Worm (Caenorhabditis elegans) whole organism, L1 larva: ENCODE results near the gene clec-133.

Experiments used
- C04F5.9 ChIP-seq: sonication (generic microtip); optimal IDR thresholded peaks from 2 replicates; lab custom pipeline; 2016; ENCODE audit warnings: missing genetic modification characterization, missing compliant biosample characterization
- Y116A8C.19 ChIP-seq: sonication (generic microtip); optimal IDR thresholded peaks from 2 replicates; lab custom pipeline; 2016; ENCODE audit warnings: missing compliant biosample characterization, missing genetic modification characterization, borderline replicate concordance
- ceh-63 ChIP-seq: fragments of 200-800 bp; sonication (Bioruptor generic); optimal IDR thresholded peaks from 2 replicates; lab custom pipeline; 2018; ENCODE audit warnings: mild to moderate bottlenecking, missing genetic modification characterization, missing compliant biosample characterization
- ceh-88 ChIP-seq: fragments of 200-800 bp; sonication (Bioruptor generic); IDR thresholded peaks from 2 replicates; pipeline ENCODE4 v1.3.6; 2022; ENCODE audit warnings: missing genetic modification characterization, missing compliant biosample characterization
- dsc-1 ChIP-seq: sonication (generic microtip); optimal IDR thresholded peaks from 2 replicates; lab custom pipeline; 2016; ENCODE audit warnings: mild to moderate bottlenecking, missing genetic modification characterization, missing compliant biosample characterization
- elt-3 ChIP-seq, 6 experiments: fragments of 150-350 bp in 1 of 6; sonication (generic microtip); optimal IDR thresholded peaks; 2 replicates each; lab custom pipeline; 2017 to 2018; ENCODE audit warnings: missing biosample characterization in 6 of 6, missing genetic modification characterization in 6 of 6, inconsistent platforms in 1 of 6
- grh-1 ChIP-seq: fragments of 200-800 bp; sonication (Bioruptor generic); IDR thresholded peaks from 2 replicates; pipeline ENCODE4 v1.3.6; 2022; ENCODE audit warnings: missing genetic modification reagents, missing genetic modification characterization, missing compliant biosample characterization
- hlh-4 ChIP-seq: sonication (generic microtip); optimal IDR thresholded peaks from 2 replicates; lab custom pipeline; 2016; ENCODE audit warnings: mild to moderate bottlenecking, missing genetic modification characterization, missing compliant biosample characterization
- hpl-2 ChIP-seq: fragments of 150-350 bp; optimal IDR thresholded peaks from 2 replicates; lab custom pipeline; 2014; ENCODE audit warnings: missing biosample characterization, missing genetic modification reagents, missing genetic modification characterization
- irx-1 ChIP-seq: sonication (generic microtip); optimal IDR thresholded peaks from 2 replicates; lab custom pipeline; 2016; ENCODE audit warnings: missing genetic modification characterization, missing compliant biosample characterization
- lin-14 ChIP-seq: fragments of 200-800 bp; sonication (Bioruptor generic); optimal IDR thresholded peaks from 2 replicates; lab custom pipeline; 2018; ENCODE audit warnings: mild to moderate bottlenecking, missing genetic modification characterization, moderate library complexity, missing compliant biosample characterization
- lin-15B ChIP-seq: fragments of 150-350 bp; sonication (generic microtip); optimal IDR thresholded peaks from 3 replicates; lab custom pipeline; 2014; ENCODE audit warnings: missing biosample characterization, missing genetic modification characterization
- lir-3 ChIP-seq: sonication (generic microtip); optimal IDR thresholded peaks from 2 replicates; lab custom pipeline; 2016; ENCODE audit warnings: mild to moderate bottlenecking, missing genetic modification characterization, moderate library complexity, missing compliant biosample characterization; ENCODE audit not compliant: poor library complexity
- mdl-1 ChIP-seq, 2 experiments: fragments of 150-350 bp; optimal IDR thresholded peaks; 2 replicates each; lab custom pipeline; 2014 to 2017; ENCODE audit warnings: missing biosample characterization in 2 of 2, missing genetic modification characterization in 2 of 2, inconsistent platforms in 1 of 2
- nhr-11 ChIP-seq: fragments of 150-350 bp; optimal IDR thresholded peaks from 2 replicates; lab custom pipeline; 2014; ENCODE audit warnings: missing biosample characterization, missing genetic modification characterization
- nhr-237 ChIP-seq: fragments of 150-350 bp; optimal IDR thresholded peaks from 2 replicates; lab custom pipeline; 2014; ENCODE audit warnings: missing biosample characterization, missing genetic modification characterization
- nhr-47 ChIP-seq: sonication (generic microtip); optimal IDR thresholded peaks from 2 replicates; lab custom pipeline; 2016; ENCODE audit warnings: mild to moderate bottlenecking, missing genetic modification characterization, moderate library complexity, missing compliant biosample characterization
- nhr-76 ChIP-seq: sonication (generic microtip); optimal IDR thresholded peaks from 2 replicates; lab custom pipeline; 2017; ENCODE audit warnings: missing biosample characterization, missing genetic modification characterization
- nhr-84 ChIP-seq: sonication (generic microtip); optimal IDR thresholded peaks from 2 replicates; lab custom pipeline; 2017; ENCODE audit warnings: missing biosample characterization, missing genetic modification characterization
- nhr-85 ChIP-seq: sonication (generic microtip); peaks from one replicate; lab custom pipeline; 2016; ENCODE audit warnings: missing genetic modification characterization, inconsistent platforms, missing compliant biosample characterization
- pag-3 ChIP-seq: sonication (generic microtip); optimal IDR thresholded peaks from 2 replicates; lab custom pipeline; 2017; ENCODE audit warnings: missing genetic modification characterization, mild to moderate bottlenecking, missing compliant biosample characterization, antibody characterized with exemption, borderline replicate concordance; ENCODE audit not compliant: insufficient read depth
- pqm-1 ChIP-seq: sonication (generic microtip); optimal IDR thresholded peaks from 3 replicates; lab custom pipeline; 2017; ENCODE audit warnings: missing biosample characterization, missing genetic modification characterization
- rnt-1 ChIP-seq: sonication (generic microtip); optimal IDR thresholded peaks from 2 replicates; lab custom pipeline; 2016; ENCODE audit warnings: mild to moderate bottlenecking, missing genetic modification characterization, moderate library complexity, missing compliant biosample characterization
- skn-1 ChIP-seq: fragments of 150-350 bp; optimal IDR thresholded peaks from 2 replicates; lab custom pipeline; 2014; ENCODE audit warnings: missing biosample characterization, missing genetic modification characterization
- snpc-4 ChIP-seq: fragments of 150-350 bp; optimal IDR thresholded peaks from 2 replicates; lab custom pipeline; 2014; ENCODE audit warnings: missing biosample characterization, missing genetic modification characterization
- snu-23 ChIP-seq: sonication (generic microtip); optimal IDR thresholded peaks from 2 replicates; lab custom pipeline; 2016; ENCODE audit warnings: missing genetic modification characterization, missing compliant biosample characterization
- sox-4 ChIP-seq: sonication (generic microtip); optimal IDR thresholded peaks from 2 replicates; lab custom pipeline; 2016; ENCODE audit warnings: missing genetic modification characterization, missing compliant biosample characterization
- sup-37 ChIP-seq: fragments of 200-800 bp; sonication (Bioruptor generic); optimal IDR thresholded peaks from 2 replicates; lab custom pipeline; 2018; ENCODE audit warnings: mild to moderate bottlenecking, missing genetic modification characterization, missing compliant biosample characterization
- tbx-2 ChIP-seq: sonication (generic microtip); optimal IDR thresholded peaks from 2 replicates; lab custom pipeline; 2016; ENCODE audit warnings: missing genetic modification characterization, missing compliant biosample characterization
- unc-130 ChIP-seq: fragments of 150-350 bp; optimal IDR thresholded peaks from 2 replicates; lab custom pipeline; 2017; ENCODE audit warnings: missing biosample characterization, missing genetic modification characterization, inconsistent platforms
- unc-30 ChIP-seq: sonication (generic microtip); optimal IDR thresholded peaks from 2 replicates; lab custom pipeline; 2017; ENCODE audit warnings: missing biosample characterization, missing genetic modification characterization
- unc-62 ChIP-seq: fragments of 150-350 bp; optimal IDR thresholded peaks from 2 replicates; lab custom pipeline; 2014; ENCODE audit warnings: missing biosample characterization, missing genetic modification reagents, missing genetic modification characterization
- unc-98 ChIP-seq: fragments of 200-800 bp; sonication (Bioruptor generic); IDR thresholded peaks from 2 replicates; pipeline ENCODE4 v1.3.6; 2022; ENCODE audit warnings: missing genetic modification characterization, missing compliant biosample characterization
- xbp-1 ChIP-seq: sonication (generic microtip); optimal IDR thresholded peaks from 2 replicates; lab custom pipeline; 2016; ENCODE audit warnings: missing genetic modification characterization, missing compliant biosample characterization
- zip-4 ChIP-seq: fragments of 200-800 bp; sonication (Bioruptor generic); optimal IDR thresholded peaks from 2 replicates; lab custom pipeline; 2018; ENCODE audit warnings: mild to moderate bottlenecking, missing genetic modification characterization, moderate library complexity, missing compliant biosample characterization

Gene clec-133

DNA sequence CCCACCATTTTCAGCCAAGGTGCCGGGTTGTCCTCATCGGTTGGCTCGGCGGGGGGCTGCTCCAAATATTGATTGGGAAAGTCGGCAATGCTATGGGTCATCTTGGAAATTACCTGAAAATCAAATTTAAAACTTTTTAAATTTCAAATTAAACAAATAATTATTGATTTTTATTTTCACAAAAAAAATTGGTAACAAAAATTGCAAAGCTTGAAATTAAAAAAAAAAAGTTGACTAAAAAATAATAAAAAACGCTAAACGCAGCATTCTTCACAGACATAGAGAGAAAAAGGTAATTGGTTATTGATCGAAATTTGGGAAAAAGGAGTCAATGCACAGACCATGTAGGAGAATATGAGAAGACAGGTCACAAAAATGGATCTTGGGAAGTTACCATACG, 20.5 kb downstream of the clec-133 start, which contains the start of gene Y49F6A.11:
Gene Y49F6A.11, minus strand, starts transcription at position 101 of the 400 bp plus-strand sequence.
- TF ChIP-seq snpc-4 (tag; lab: Kevin White, UChicago) (no peak), mdl-1 (tag; optimal IDR thresholded peaks at IDR 0.05; lab: Kevin White, UChicago) (no peak), zip-4 (GFP tag; lab: Kevin White, UChicago) (no peak), irx-1 (tag; lab: Kevin White, UChicago) (no peak), lin-15B (tag; lab: Kevin White, UChicago) (no peak)

DNA sequence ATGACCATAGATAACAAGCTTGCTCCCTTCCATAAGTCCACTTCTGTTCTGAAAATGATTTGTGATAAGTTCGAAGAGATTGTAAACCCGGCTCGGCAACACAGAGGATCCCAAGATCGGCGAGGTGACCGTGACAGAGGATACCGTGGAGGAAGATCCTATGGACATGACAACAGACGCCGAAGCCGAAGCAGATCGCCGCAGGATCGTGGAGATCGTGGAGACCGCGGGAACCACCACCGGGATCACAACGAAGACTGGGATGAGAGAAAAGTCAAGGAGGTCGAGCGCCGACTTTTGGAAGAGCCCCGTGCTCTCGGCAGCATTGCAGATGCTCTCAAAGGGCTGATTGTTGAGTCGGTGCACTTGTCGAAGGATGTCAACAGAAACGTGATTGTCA, 26.4 kb downstream of the clec-133 start:
- TF ChIP-seq sup-37, result no peak
- no peak for TF ChIP-seq dsc-1 (tag; lab: Kevin White, UChicago)
- TF ChIP-seq pqm-1 (tag; lab: Kevin White, UChicago), result no peak
- TF ChIP-seq nhr-47, result no peak
- no peak for TF ChIP-seq nhr-84 (tag; lab: Kevin White, UChicago)
- TF ChIP-seq snu-23 (GFP tag; lab: Kevin White, UChicago), result no peak
- TF ChIP-seq hlh-4, result no peak
- no peak for TF ChIP-seq unc-98 (GFP tag; lab: Robert Waterston, UW)
- no peak for TF ChIP-seq nhr-85 (tag; lab: Kevin White, UChicago)
- TF ChIP-seq unc-130 (tag; lab: Kevin White, UChicago), result no peak
- no peak for TF ChIP-seq grh-1

ce11 chrII:3609764-3610163, 31.5 kb downstream of the clec-133 start, which contains the start of gene Y49F6A.5:
Y49F6A.5 (minus strand) TSS chrII:3609864.
- TF ChIP-seq nhr-85 (tag; lab: Kevin White, UChicago), result no peak

DNA sequence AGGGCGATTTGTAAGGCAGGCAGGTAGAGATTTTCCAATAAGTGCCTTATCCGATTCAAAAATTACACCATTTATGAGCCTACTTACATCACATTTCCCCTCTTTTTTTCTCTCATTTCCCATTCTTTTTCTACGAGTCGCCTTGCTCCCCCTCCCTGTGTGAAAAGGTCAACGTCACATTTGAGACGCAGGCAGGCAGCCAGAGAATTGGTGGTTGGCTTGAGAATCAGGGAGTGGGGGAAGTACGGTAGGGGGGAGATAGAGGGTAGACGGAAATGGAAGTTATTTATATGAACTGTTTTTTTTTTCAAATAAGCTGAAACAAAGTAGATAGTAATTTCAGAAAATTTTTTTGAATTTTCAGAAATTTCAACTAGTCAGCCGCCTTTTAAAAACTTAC, 38.4 kb downstream of the clec-133 start:
- TF ChIP-seq unc-130 (tag; lab: Kevin White, UChicago), result no peak
- no peak for TF ChIP-seq nhr-237 (tag; lab: Kevin White, UChicago)
- no peak for TF ChIP-seq unc-30 (tag; lab: Kevin White, UChicago)
- TF ChIP-seq pag-3 (tag; lab: Kevin White, UChicago), result no peak
- TF ChIP-seq C04F5.9, result no peak
- peak; percentile 42 for TF ChIP-seq xbp-1 (tag; lab: Kevin White, UChicago)
- TF ChIP-seq tbx-2 (tag; lab: Kevin White, UChicago), result no peak
- no peak for TF ChIP-seq ceh-63

DNA sequence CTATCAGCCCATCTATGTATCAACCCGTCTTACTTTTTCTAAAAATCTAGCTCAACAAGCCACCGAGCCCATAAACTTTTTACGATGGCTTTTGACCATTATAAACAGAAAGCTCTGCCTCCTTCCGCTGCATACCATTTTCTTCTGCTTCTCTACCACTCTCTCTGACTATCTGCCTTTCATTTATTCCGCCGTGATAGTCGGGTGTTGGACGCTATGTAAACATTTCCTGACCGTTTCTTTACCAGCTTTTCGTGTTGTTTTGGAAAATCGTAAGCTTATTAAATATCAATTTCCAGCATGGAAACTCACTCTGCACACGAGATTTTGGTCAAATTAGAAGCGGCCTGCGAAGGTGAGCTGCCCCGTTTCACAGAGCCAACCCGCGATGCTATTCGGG, 39.3 kb downstream of the clec-133 start, which contains the start of gene F40E12.1:
Gene F40E12.1, plus strand, starts transcription at position 301 of the 400 bp plus-strand sequence.
- TF ChIP-seq unc-62 (GFP tag; lab: Kevin White, UChicago) (no peak), unc-130 (tag; lab: Kevin White, UChicago) (no peak), nhr-237 (tag; lab: Kevin White, UChicago) (no peak), grh-1 (no peak), pqm-1 (tag; lab: Kevin White, UChicago) (no peak), ceh-88 (GFP tag; lab: Robert Waterston, UW) (no peak), nhr-11 (tag; lab: Kevin White, UChicago) (no peak), elt-3 (tag; optimal IDR thresholded peaks at IDR 0.05; lab: Kevin White, UChicago) (no peak), snu-23 (GFP tag; lab: Kevin White, UChicago) (no peak), tbx-2 (tag; lab: Kevin White, UChicago) (no peak), Y116A8C.19 (no peak), lin-14 (no peak), nhr-76 (tag; lab: Kevin White, UChicago) (no peak), skn-1 (tag; lab: Kevin White, UChicago) (no peak), sox-4 (no peak), hpl-2 (GFP tag; lab: Kevin White, UChicago) (no peak), rnt-1 (tag; lab: Kevin White, UChicago) (no peak), dsc-1 (tag; lab: Kevin White, UChicago) (no peak), lir-3 (no peak)
- TF ChIP-seq, all 84 proteins: peak for 0
